Fruit fly (Drosophila melanogaster) whole organism, larva: ENCODE measurements around the gene cass.

ENCODE experiments used
- noc ChIP-seq: fragments of 200-800 bp; sonication (Bioruptor generic); optimal IDR thresholded peaks from 3 replicates; lab custom pipeline; 2019; ENCODE audit warnings: missing biosample characterization, mild to moderate bottlenecking, missing genetic modification characterization, moderate library complexity

Gene cass

dm6 chr2L:17431359-17431675 is 46.4 kb downstream of the cass start:
- no peak for TF ChIP-seq noc (tag; lab: Kevin White, UChicago)

dm6 chr2L:17430602-17431358 is 46.9 kb downstream of the cass start:
- peak; percentile 30 for TF ChIP-seq noc (tag; lab: Kevin White, UChicago)

dm6 chr2L:17429788-17430587 is 47.7 kb downstream of the cass start:
- peak; percentile 97 for TF ChIP-seq noc (tag; lab: Kevin White, UChicago)

DNA sequence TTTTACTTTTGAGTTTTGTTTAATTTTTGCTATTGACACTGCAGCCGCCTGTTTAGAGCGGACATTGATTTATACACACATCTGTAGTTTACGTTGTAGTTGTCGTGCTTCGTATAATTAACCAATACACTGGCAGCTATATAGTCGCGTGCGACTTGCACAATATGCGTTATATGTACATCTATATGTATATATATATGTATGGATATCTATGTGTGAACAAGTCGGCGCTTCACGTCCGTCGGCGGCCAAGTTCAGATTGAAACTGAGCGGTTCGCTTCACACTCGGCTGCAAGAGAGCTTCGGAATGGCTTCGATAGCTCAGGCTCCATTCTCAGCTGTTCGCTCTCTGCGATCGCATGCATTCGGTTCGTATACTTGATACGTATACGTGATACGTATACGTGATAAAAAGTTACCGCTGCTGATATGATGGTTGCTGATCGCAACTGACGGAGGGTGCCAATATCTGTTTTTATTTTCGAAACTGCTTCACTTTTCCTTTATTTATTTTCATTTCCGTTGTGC is 49.7 kb downstream of the cass start:
- TF ChIP-seq noc (tag; lab: Kevin White, UChicago), result peak; percentile 14

dm6 chr2L:17427187-17427586 is 50.5 kb downstream of the cass start:
- TF ChIP-seq noc (tag; lab: Kevin White, UChicago), result no peak

dm6 chr2L:17425412-17425811 is 52.3 kb downstream of the cass start:
- TF ChIP-seq noc (tag; lab: Kevin White, UChicago), result no peak

DNA sequence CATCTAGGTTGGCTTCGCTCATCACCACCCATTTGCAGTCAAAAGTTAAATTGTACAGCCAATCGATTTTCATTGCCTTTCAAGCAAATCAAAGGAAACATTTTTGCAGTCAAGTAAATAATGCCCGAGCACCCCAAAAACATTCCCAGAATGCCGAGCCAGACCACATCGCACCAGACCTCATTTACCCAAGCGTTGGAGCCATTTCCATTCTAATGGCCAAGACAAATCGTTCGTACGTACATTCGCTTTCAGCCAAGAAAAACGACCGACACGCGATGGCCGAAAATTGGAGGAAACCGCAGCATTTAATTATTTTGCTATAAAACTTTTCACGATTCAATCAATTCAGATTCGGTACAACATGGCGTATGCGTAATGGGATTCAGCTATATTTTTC is 52.7 kb downstream of the cass start:
- TF ChIP-seq noc (tag; lab: Kevin White, UChicago), result no peak
